Fruit fly (Drosophila melanogaster) whole organism, embryonic: Measurements from ENCODE around the gene ND-B17.

Experiments
- CG11085 ChIP-seq: fragments of 200-800 bp; sonication (Bioruptor generic); IDR thresholded peaks from 2 replicates; pipeline ENCODE4 v1.3.6; 2022; ENCODE audit warnings: missing biosample characterization, missing genetic modification characterization
- CG11504 ChIP-seq: fragments of 200-800 bp; sonication (Bioruptor generic); optimal IDR thresholded peaks from 3 replicates; lab custom pipeline; 2019; ENCODE audit warnings: missing biosample characterization, mild to moderate bottlenecking, missing genetic modification characterization, moderate library complexity
- CG11695 ChIP-seq: fragments of 200-800 bp; sonication (Bioruptor generic); IDR thresholded peaks from 3 replicates; pipeline ENCODE4 v1.3.6; 2022; ENCODE audit warnings: missing biosample characterization, missing genetic modification characterization
- CG11723 ChIP-seq: fragments of 200-800 bp; sonication (Bioruptor generic); optimal IDR thresholded peaks from 2 replicates; lab custom pipeline; 2017; ENCODE audit warnings: missing biosample characterization, mild to moderate bottlenecking, missing genetic modification characterization
- CG12104 ChIP-seq: fragments of 200-800 bp; sonication (Bioruptor generic); optimal IDR thresholded peaks from 3 replicates; lab custom pipeline; 2016; ENCODE audit warnings: missing biosample characterization, missing genetic modification characterization
- CG12236 ChIP-seq: fragments of 200-800 bp; sonication (Bioruptor generic); optimal IDR thresholded peaks from 2 replicates; lab custom pipeline; 2016; ENCODE audit warnings: missing biosample characterization, missing genetic modification characterization
- CG13287 ChIP-seq: fragments of 200-800 bp; sonication (Bioruptor generic); IDR thresholded peaks from 2 replicates; pipeline ENCODE4 v1.3.6; 2022; ENCODE audit warnings: missing biosample characterization, missing genetic modification characterization; ENCODE audit not compliant: partially characterized antibody
- CG14014 ChIP-seq: fragments of 200-800 bp; sonication (Bioruptor generic); IDR thresholded peaks from 2 replicates; pipeline ENCODE4 v1.3.6; 2022; ENCODE audit warnings: missing biosample characterization, missing genetic modification characterization
- CG14965 ChIP-seq: fragments of 200-800 bp; sonication (Bioruptor generic); optimal IDR thresholded peaks from 2 replicates; lab custom pipeline; 2016; ENCODE audit warnings: missing biosample characterization, missing genetic modification characterization, borderline replicate concordance
- CG17359 ChIP-seq: fragments of 200-800 bp; sonication (Bioruptor generic); optimal IDR thresholded peaks from 3 replicates; lab custom pipeline; 2018; ENCODE audit warnings: missing biosample characterization, mild to moderate bottlenecking, missing genetic modification characterization, moderate library complexity
- CG17612 ChIP-seq: fragments of 200-800 bp; sonication (Bioruptor generic); IDR thresholded peaks from 2 replicates; pipeline ENCODE4 v1.3.6; 2022; ENCODE audit warnings: missing biosample characterization, missing genetic modification characterization
- CG17912 ChIP-seq: fragments of 200-800 bp; sonication (Bioruptor generic); optimal IDR thresholded peaks from 2 replicates; lab custom pipeline; 2018; ENCODE audit warnings: missing biosample characterization, mild to moderate bottlenecking, missing genetic modification characterization
- CG18262 ChIP-seq: fragments of 200-800 bp; optimal IDR thresholded peaks from 3 replicates; lab custom pipeline; 2019; ENCODE audit warnings: missing biosample characterization, mild to moderate bottlenecking, missing genetic modification characterization, moderate library complexity
- CG18476 ChIP-seq: fragments of 200-800 bp; sonication (Bioruptor generic); optimal IDR thresholded peaks from 2 replicates; lab custom pipeline; 2016; ENCODE audit warnings: missing biosample characterization, mild to moderate bottlenecking, missing genetic modification characterization
- CG18599 ChIP-seq: fragments of 200-800 bp; sonication (Bioruptor generic); optimal IDR thresholded peaks from 3 replicates; lab custom pipeline; 2017; ENCODE audit warnings: missing biosample characterization, missing genetic modification characterization, mild to moderate bottlenecking, moderate library complexity, missing genetic modification reagents
- CG30431 ChIP-seq: fragments of 200-800 bp; sonication (Bioruptor generic); optimal IDR thresholded peaks from 2 replicates; lab custom pipeline; 2017; ENCODE audit warnings: missing biosample characterization, missing genetic modification characterization
- CG3065 ChIP-seq: fragments of 200-800 bp; sonication (Bioruptor generic); optimal IDR thresholded peaks from 2 replicates; lab custom pipeline; 2016; ENCODE audit warnings: missing biosample characterization, missing genetic modification characterization
- CG4707 ChIP-seq: fragments of 200-800 bp; sonication (Bioruptor generic); optimal IDR thresholded peaks from 2 replicates; lab custom pipeline; 2018; ENCODE audit warnings: missing biosample characterization, mild to moderate bottlenecking, missing genetic modification characterization, moderate library complexity
- CG6791 ChIP-seq: fragments of 200-800 bp; sonication (Bioruptor generic); IDR thresholded peaks from 3 replicates; pipeline ENCODE4 v1.3.6; 2022; ENCODE audit warnings: missing biosample characterization, missing genetic modification characterization; ENCODE audit not compliant: partially characterized antibody
- CG7271 ChIP-seq: fragments of 200-800 bp; sonication (Bioruptor generic); optimal IDR thresholded peaks from 2 replicates; lab custom pipeline; 2018; ENCODE audit warnings: missing biosample characterization, mild to moderate bottlenecking, missing genetic modification characterization, moderate library complexity
- CG7786 ChIP-seq: fragments of 200-800 bp; sonication (Bioruptor generic); optimal IDR thresholded peaks from 2 replicates; lab custom pipeline; 2016; ENCODE audit warnings: missing biosample characterization, missing genetic modification characterization
- CG7987 ChIP-seq: fragments of 200-800 bp; sonication (Bioruptor generic); optimal IDR thresholded peaks from 2 replicates; lab custom pipeline; 2018; ENCODE audit warnings: missing biosample characterization, mild to moderate bottlenecking, missing genetic modification characterization, moderate library complexity
- Dip3 ChIP-seq: fragments of 200-800 bp; sonication (Bioruptor generic); optimal IDR thresholded peaks from 3 replicates; lab custom pipeline; 2016; ENCODE audit warnings: missing biosample characterization, missing genetic modification characterization
- Doc3 ChIP-seq: fragments of 200-800 bp; sonication (Bioruptor generic); IDR thresholded peaks from 3 replicates; pipeline ENCODE4 v1.3.6; 2022; ENCODE audit warnings: missing biosample characterization, missing genetic modification characterization; ENCODE audit not compliant: partially characterized antibody
- GATAe ChIP-seq: fragments of 200-800 bp; sonication (Bioruptor generic); conservative IDR thresholded peaks from 2 replicates; pipeline ENCODE4 v1.3.6; 2022; ENCODE audit warnings: missing biosample characterization, missing genetic modification characterization
- MBD-R2 ChIP-seq: fragments of 200-800 bp; sonication (Bioruptor generic); IDR thresholded peaks from 2 replicates; pipeline ENCODE4 v1.3.6; 2022; ENCODE audit warnings: missing biosample characterization, missing genetic modification characterization
- Med ChIP-seq: fragments of 200-800 bp; sonication (Bioruptor generic); peaks from one replicate; lab custom pipeline; 2016; ENCODE audit warnings: missing biosample characterization, missing genetic modification characterization, mild to moderate bottlenecking, inconsistent platforms, moderate library complexity
- Sry-β ChIP-seq: fragments of 200-800 bp; sonication (Bioruptor generic); optimal IDR thresholded peaks from 2 replicates; lab custom pipeline; 2018; ENCODE audit warnings: missing biosample characterization, mild to moderate bottlenecking, missing genetic modification characterization, moderate library complexity
- Trl ChIP-seq, 3 experiments: fragments of >200 bp in 2 of 3; fragments of 200-800 bp in 1 of 3; sonication (Bioruptor generic) in 1 of 3; optimal IDR thresholded peaks; 2 replicates in 1 of 3; 3 replicates in 2 of 3; lab custom pipeline; 2016 to 2017; ENCODE audit warnings: missing biosample characterization in 1 of 3, missing genetic modification characterization in 1 of 3
- al ChIP-seq: fragments of 200-800 bp; sonication (Bioruptor generic); IDR thresholded peaks from 2 replicates; pipeline ENCODE4 v1.3.6; 2022; ENCODE audit warnings: missing biosample characterization, missing genetic modification characterization
- amos ChIP-seq: fragments of 200-800 bp; sonication (Bioruptor generic); IDR thresholded peaks from 2 replicates; pipeline ENCODE4 v1.3.6; 2022; ENCODE audit warnings: missing biosample characterization, missing genetic modification characterization; ENCODE audit not compliant: partially characterized antibody
- ap ChIP-seq: fragments of 200-800 bp; sonication (Bioruptor generic); IDR thresholded peaks from 2 replicates; pipeline ENCODE4 v1.3.6; 2022; ENCODE audit warnings: missing biosample characterization, missing genetic modification characterization
- ash1 ChIP-seq: fragments of 200-800 bp; sonication (Bioruptor generic); optimal IDR thresholded peaks from 2 replicates; lab custom pipeline; 2018; ENCODE audit warnings: missing biosample characterization, mild to moderate bottlenecking, missing genetic modification characterization
- bcd ChIP-seq: fragments of 200-800 bp; sonication (Bioruptor generic); optimal IDR thresholded peaks from 2 replicates; lab custom pipeline; 2017; ENCODE audit warnings: missing biosample characterization, mild to moderate bottlenecking, missing genetic modification characterization
- cas ChIP-seq: fragments of 200-800 bp; sonication (Bioruptor generic); IDR thresholded peaks from 2 replicates; pipeline ENCODE4 v1.3.6; 2022; ENCODE audit warnings: missing biosample characterization, missing genetic modification characterization
- chif ChIP-seq, 2 experiments: fragments of 200-800 bp; sonication (Bioruptor generic); optimal IDR thresholded peaks; 3 replicates each; lab custom pipeline; 2016; ENCODE audit warnings: missing biosample characterization in 2 of 2, missing genetic modification characterization in 2 of 2
- dmrt99B ChIP-seq: fragments of 200-800 bp; sonication (Bioruptor generic); optimal IDR thresholded peaks from 2 replicates; lab custom pipeline; 2018; ENCODE audit warnings: missing biosample characterization, mild to moderate bottlenecking, missing genetic modification characterization, moderate library complexity
- emc ChIP-seq: fragments of 200-800 bp; sonication (Bioruptor generic); optimal IDR thresholded peaks from 2 replicates; lab custom pipeline; 2016; ENCODE audit warnings: missing biosample characterization, missing genetic modification characterization
- eyg ChIP-seq: fragments of 200-800 bp; sonication (Bioruptor generic); optimal IDR thresholded peaks from 3 replicates; lab custom pipeline; 2016; ENCODE audit warnings: missing biosample characterization, missing genetic modification characterization
- hkb ChIP-seq, 2 experiments: fragments of 200-800 bp in 1 of 2; fragments of >200 bp in 1 of 2; sonication (Bioruptor generic) in 1 of 2; IDR thresholded peaks in 1 of 2; optimal IDR thresholded peaks in 1 of 2; 2 replicates each; pipeline versions ENCODE4 v1.3.6 to Lab custom; 2017 to 2022; ENCODE audit warnings: missing biosample characterization in 1 of 2, missing genetic modification characterization in 1 of 2
- insv ChIP-seq, 2 experiments: fragments of 200-800 bp; sonication (Bioruptor generic); optimal IDR thresholded peaks; 3 replicates each; lab custom pipeline; 2016 to 2018; ENCODE audit warnings: missing biosample characterization in 2 of 2, missing genetic modification characterization in 2 of 2
- jumu ChIP-seq: fragments of 200-800 bp; sonication (Bioruptor generic); optimal IDR thresholded peaks from 3 replicates; lab custom pipeline; 2016; ENCODE audit warnings: missing biosample characterization, missing genetic modification characterization
- ken ChIP-seq: fragments of 200-800 bp; sonication (Bioruptor generic); IDR thresholded peaks from 3 replicates; pipeline ENCODE4 v1.3.6; 2022; ENCODE audit warnings: missing biosample characterization, missing genetic modification characterization
- luna ChIP-seq: fragments of 200-800 bp; sonication (Bioruptor generic); optimal IDR thresholded peaks from 2 replicates; lab custom pipeline; 2016; ENCODE audit warnings: missing biosample characterization, missing genetic modification characterization
- pb ChIP-seq: fragments of 200-800 bp; sonication (Bioruptor generic); optimal IDR thresholded peaks from 3 replicates; lab custom pipeline; 2016; ENCODE audit warnings: missing biosample characterization, missing genetic modification characterization
- sc ChIP-seq, 3 experiments: fragments of >200 bp in 2 of 3; fragments of 200-800 bp in 1 of 3; sonication (Bioruptor generic) in 1 of 3; optimal IDR thresholded peaks; 2 replicates in 2 of 3; 3 replicates in 1 of 3; lab custom pipeline; 2017; ENCODE audit warnings: mild to moderate bottlenecking in 1 of 3, missing biosample characterization in 1 of 3, missing genetic modification characterization in 1 of 3, missing genetic modification reagents in 1 of 3
- sima ChIP-seq: fragments of 200-800 bp; sonication (Bioruptor generic); optimal IDR thresholded peaks from 2 replicates; lab custom pipeline; 2016; ENCODE audit warnings: missing biosample characterization, missing genetic modification characterization
- tna ChIP-seq: fragments of 200-800 bp; sonication (Bioruptor generic); IDR thresholded peaks from 2 replicates; pipeline ENCODE4 v1.3.6; 2022; ENCODE audit warnings: missing biosample characterization, missing genetic modification characterization; ENCODE audit not compliant: partially characterized antibody
- twi ChIP-seq: fragments of 200-800 bp; optimal IDR thresholded peaks from 2 replicates; lab custom pipeline; 2019; ENCODE audit warnings: missing biosample characterization, mild to moderate bottlenecking, missing genetic modification characterization, moderate library complexity
- zfh1 ChIP-seq: fragments of 200-800 bp; sonication (Bioruptor generic); IDR thresholded peaks from 3 replicates; pipeline ENCODE4 v1.3.6; 2022; ENCODE audit warnings: missing biosample characterization, missing genetic modification characterization

Gene ND-B17

DNA sequence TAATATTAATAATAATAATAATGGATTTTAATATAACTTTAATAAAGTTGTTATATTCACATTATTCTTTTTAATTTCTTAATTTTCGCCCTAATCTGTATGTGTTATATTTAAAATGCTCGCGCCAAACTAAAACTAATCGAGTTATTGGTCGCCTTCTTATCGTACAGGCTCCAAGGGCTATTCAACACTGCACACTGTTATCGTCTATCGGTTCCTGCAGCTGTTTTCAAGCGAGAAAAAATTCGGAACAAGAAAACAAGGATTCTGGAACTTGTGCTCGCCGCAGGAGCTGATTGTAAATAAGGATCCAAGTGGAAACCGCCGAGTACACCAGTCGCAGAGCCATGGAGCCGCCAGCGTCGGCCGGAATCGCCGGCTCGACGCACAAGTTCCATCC lies 13.2 kb upstream of the ND-B17 start, which contains the start of gene CG3793 (continued):
- TF ChIP-seq CG18476 (GFP tag; lab: Kevin White, UChicago), result no peak
- TF ChIP-seq CG17612 (GFP tag; lab: Robert Waterston, UW), result no peak
- TF ChIP-seq Med, result peak; percentile 75
- no peak for TF ChIP-seq CG12104
- TF ChIP-seq CG7271 (tag; lab: Kevin White, UChicago), result no peak
- peak; percentile 33 for TF ChIP-seq CG17912 (GFP tag; lab: Kevin White, UChicago)
- TF ChIP-seq chif (GFP tag; optimal IDR thresholded peaks at IDR 0.05; lab: Kevin White, UChicago), result no peak
- TF ChIP-seq tna, result peak; percentile 83
- TF ChIP-seq CG11504 (tag; lab: Kevin White, UChicago), result no peak
- no peak for TF ChIP-seq Dip3 (GFP tag; lab: Kevin White, UChicago)
- no peak for TF ChIP-seq jumu
- TF ChIP-seq insv (GFP tag; optimal IDR thresholded peaks at IDR 0.05; lab: Kevin White, UChicago), result no peak
- no peak for TF ChIP-seq bcd (GFP tag; lab: Kevin White, UChicago)
- TF ChIP-seq CG17359, result no peak
- TF ChIP-seq pb, result no peak
- TF ChIP-seq CG14965 (GFP tag; lab: Kevin White, UChicago), result no peak
- TF ChIP-seq GATAe (GFP tag; lab: Robert Waterston, UW), result no peak
- TF ChIP-seq CG7786 (GFP tag; lab: Kevin White, UChicago), result no peak
- peak; percentile 37; the same call in 1 of the 3 replicates for TF ChIP-seq Doc3 (GFP tag; lab: Robert Waterston, UW)
- no peak for TF ChIP-seq CG18599 (GFP tag; lab: Kevin White, UChicago)
- peak; percentile 81 for TF ChIP-seq CG6791
- TF ChIP-seq emc (GFP tag; lab: Kevin White, UChicago), result no peak
- no peak for TF ChIP-seq sc (optimal IDR thresholded peaks at IDR 0.05; lab: Kevin White, UChicago)
- no peak for TF ChIP-seq sc (GFP tag; optimal IDR thresholded peaks at IDR 0.05; lab: Kevin White, UChicago)
- no peak for TF ChIP-seq CG30431 (GFP tag; lab: Kevin White, UChicago)
- TF ChIP-seq ken (GFP tag; lab: Robert Waterston, UW), result no peak
- no peak for TF ChIP-seq CG7987 (GFP tag; lab: Kevin White, UChicago)
- no peak for TF ChIP-seq CG18262 (tag; lab: Kevin White, UChicago)
- no peak for TF ChIP-seq ap
- TF ChIP-seq CG14014 (GFP tag; lab: Robert Waterston, UW), result no peak
- no peak for TF ChIP-seq eyg (GFP tag; lab: Kevin White, UChicago)
- TF ChIP-seq dmrt99B (tag; lab: Kevin White, UChicago), result no peak
- TF ChIP-seq CG11085, result no peak
- no peak for TF ChIP-seq Trl (optimal IDR thresholded peaks at IDR 0.05; lab: Kevin White, UChicago)
- no peak for TF ChIP-seq Trl (GFP tag; optimal IDR thresholded peaks at IDR 0.05; lab: Kevin White, UChicago)
- no peak for TF ChIP-seq CG12236 (GFP tag; lab: Kevin White, UChicago)
- TF ChIP-seq al (GFP tag; lab: Robert Waterston, UW), result no peak
- TF ChIP-seq twi (tag; lab: Kevin White, UChicago), result no peak
- TF ChIP-seq luna (GFP tag; lab: Kevin White, UChicago), result no peak
- TF ChIP-seq cas (GFP tag; lab: Robert Waterston, UW), result no peak
- TF ChIP-seq MBD-R2 (GFP tag; lab: Robert Waterston, UW), result peak; percentile 75
- peak; percentile 49; the same call in 1 of the 2 replicates for TF ChIP-seq amos (GFP tag; lab: Robert Waterston, UW)
- no peak for TF ChIP-seq hkb (optimal IDR thresholded peaks at IDR 0.05; lab: Kevin White, UChicago)
- TF ChIP-seq hkb (GFP tag; IDR thresholded peaks at IDR 0.05; lab: Robert Waterston, UW), result no peak
- TF ChIP-seq CG3065, result no peak
- no peak for TF ChIP-seq Sry-β (GFP tag; lab: Kevin White, UChicago)
- TF ChIP-seq CG11723 (GFP tag; lab: Kevin White, UChicago), result no peak
- TF ChIP-seq zfh1 (GFP tag; lab: Robert Waterston, UW), result no peak
- TF ChIP-seq CG11695 (GFP tag; lab: Robert Waterston, UW), result no peak
- no peak for TF ChIP-seq ash1 (GFP tag; lab: Kevin White, UChicago)
- no peak for TF ChIP-seq sima
- TF ChIP-seq CG13287 (GFP tag; lab: Robert Waterston, UW), result peak; percentile 61
- TF ChIP-seq CG4707 (GFP tag; lab: Kevin White, UChicago), result no peak
